Fruit fly (Drosophila melanogaster): ENCODE measurements around the gene CG17751.

Gene CG17751

DNA sequence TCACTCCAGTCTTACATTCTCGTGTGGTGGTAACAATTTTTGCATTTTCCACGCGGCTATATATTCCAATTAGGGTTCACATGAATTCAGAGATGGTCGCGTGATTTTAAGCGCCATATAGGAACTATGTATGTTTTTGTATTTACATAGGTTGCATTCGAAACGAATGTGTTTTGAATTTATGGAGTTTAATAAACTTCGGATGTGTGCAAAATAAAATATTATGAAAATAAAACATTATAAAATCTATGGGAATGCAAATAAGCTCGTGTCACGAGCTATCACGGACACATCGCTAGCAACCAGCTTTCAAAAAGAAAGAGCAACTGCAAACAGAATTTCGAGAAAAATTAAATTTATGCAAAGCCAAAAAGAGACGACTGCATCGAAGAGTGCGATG, 23.7 kb upstream of the CG17751 start (continued):
- TF ChIP-seq Dll (GFP tag; IDR thresholded peaks at IDR 0.05; ENCODE audit: partially characterized antibody) (peak; percentile 81), vvl (GFP tag; IDR thresholded peaks at IDR 0.05) (peak; percentile 7; the same call in 1 of the 2 replicates), bowl (GFP tag; IDR thresholded peaks at IDR 0.05) (no peak), CG31441 (GFP tag; IDR thresholded peaks at IDR 0.05) (peak; percentile 33; the same call in 1 of the 2 replicates), knrl (GFP tag; IDR thresholded peaks at IDR 0.05; ENCODE audit: partially characterized antibody) (peak; percentile 52; the same call in 2 of the 3 replicates), row (GFP tag; IDR thresholded peaks at IDR 0.05) (peak; percentile 48), Doc3 (GFP tag; IDR thresholded peaks at IDR 0.05; ENCODE audit: partially characterized antibody) (peak; percentile 61), unc-4 (GFP tag; IDR thresholded peaks at IDR 0.05; ENCODE audit: partially characterized antibody) (0 out of 2 replicates have a peak, but pooled peaks have one; percentile 23), CG17361 (GFP tag; IDR thresholded peaks at IDR 0.05) (peak; percentile 26; the same call in 1 of the 3 replicates), sens (GFP tag) (peak; percentile 69), D19A (tag; optimal IDR thresholded peaks at IDR 0.05) (peak; percentile 37), CG11504 (tag; optimal IDR thresholded peaks at IDR 0.05) (peak; percentile 23), lola (GFP tag; optimal IDR thresholded peaks at IDR 0.05) (peak in 1 of 3 experiments; percentile 17), gem (tag; optimal IDR thresholded peaks at IDR 0.05) (peak; percentile 45), sr (GFP tag; IDR thresholded peaks at IDR 0.05) (no peak), Hey (tag; optimal IDR thresholded peaks at IDR 0.05) (no peak), zfh1 (GFP tag; IDR thresholded peaks at IDR 0.05) (peak; percentile 56; the same call in 2 of the 3 replicates), Fer3 (tag; optimal IDR thresholded peaks at IDR 0.05) (no peak), da (GFP tag; optimal IDR thresholded peaks at IDR 0.05) (no peak), BEAF-32 (GFP tag; optimal IDR thresholded peaks at IDR 0.05) (peak; percentile 36), ara (GFP tag; IDR thresholded peaks at IDR 0.05) (peak; percentile 24; the same call in 1 of the 2 replicates), zen2 (GFP tag; IDR thresholded peaks at IDR 0.05; ENCODE audit: partially characterized antibody) (no peak), Scr (GFP tag; IDR thresholded peaks at IDR 0.05; ENCODE audit: partially characterized antibody) (peak; percentile 56; the same call in 1 of the 2 replicates), sna (GFP tag; IDR thresholded peaks at IDR 0.05; ENCODE audit: partially characterized antibody) (peak; percentile 41; the same call in 1 of the 2 replicates), CG6791 (GFP tag; IDR thresholded peaks at IDR 0.05; ENCODE audit: partially characterized antibody) (0 out of 3 replicates have a peak, but pooled peaks have one; percentile 11), CG32767 (GFP tag; IDR thresholded peaks at IDR 0.05) (no peak), CG14860 (GFP tag; IDR thresholded peaks at IDR 0.05; ENCODE audit: partially characterized antibody) (peak; percentile 37; the same call in 1 of the 3 replicates), Awh (GFP tag; IDR thresholded peaks at IDR 0.05) (no peak), mirr (GFP tag; optimal IDR thresholded peaks at IDR 0.05) (no peak), cato (GFP tag; optimal IDR thresholded peaks at IDR 0.05; ENCODE audit: borderline replicate concordance) (no peak)

DNA sequence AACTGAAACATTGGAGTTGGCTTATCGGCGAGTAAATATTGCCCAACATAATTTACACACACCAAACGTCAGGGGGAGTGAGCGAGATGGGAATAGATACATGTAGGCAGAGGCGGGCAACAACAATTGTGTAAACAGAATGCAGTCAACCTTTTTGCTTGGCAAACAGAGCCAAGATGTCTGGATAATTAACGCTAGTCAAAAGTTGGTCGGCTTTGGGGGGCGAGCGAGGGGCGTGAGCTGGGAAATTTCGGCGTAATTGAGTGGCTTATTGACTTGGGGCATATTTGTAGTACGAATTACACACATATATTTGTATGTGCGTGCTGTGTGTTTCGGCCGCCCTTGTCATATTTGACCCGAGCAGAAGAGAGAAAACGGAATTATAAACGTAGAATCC, 22.2 kb upstream of the CG17751 start:
- TF ChIP-seq Doc2 (GFP tag; IDR thresholded peaks at IDR 0.05) (0 out of 2 replicates have a peak, but pooled peaks have one; percentile 42), CG11456 (GFP tag; IDR thresholded peaks at IDR 0.05) (peak; percentile 65; the same call in 2 of the 3 replicates), Ada2b (GFP tag; IDR thresholded peaks at IDR 0.05) (peak; percentile 27; the same call in 1 of the 2 replicates), pita (GFP tag; optimal IDR thresholded peaks at IDR 0.05) (no peak), CG11085 (GFP tag; IDR thresholded peaks at IDR 0.05) (no peak), Hr78 (GFP tag; optimal IDR thresholded peaks at IDR 0.05) (peak in 1 of 2 experiments; percentile 85), unpg (GFP tag; optimal IDR thresholded peaks at IDR 0.05) (peak; percentile 86), CG11723 (GFP tag; optimal IDR thresholded peaks at IDR 0.05) (peak; percentile 90), amos (GFP tag; IDR thresholded peaks at IDR 0.05; ENCODE audit: partially characterized antibody) (no peak), CG13287 (GFP tag; IDR thresholded peaks at IDR 0.05; ENCODE audit: partially characterized antibody) (no peak), ems (GFP tag; optimal IDR thresholded peaks at IDR 0.05) (peak; percentile 57), Atf6 (GFP tag; IDR thresholded peaks at IDR 0.05) (peak; percentile 61; the same call in 1 of the 2 replicates), pum (GFP tag; optimal IDR thresholded peaks at IDR 0.05) (peak; percentile 51), Mes4 (GFP tag; optimal IDR thresholded peaks at IDR 0.05) (peak; percentile 85), HLH4C (GFP tag; IDR thresholded peaks at IDR 0.05; ENCODE audit: partially characterized antibody) (no peak), HHEX (GFP tag; optimal IDR thresholded peaks at IDR 0.05) (peak; percentile 91), Ssrp (tag; optimal IDR thresholded peaks at IDR 0.05) (peak; percentile 31), Neu2 (GFP tag; optimal IDR thresholded peaks at IDR 0.05; ENCODE audit: borderline replicate concordance) (peak; percentile 18), CG8924 (tag; optimal IDR thresholded peaks at IDR 0.05) (peak; percentile 86)
